ENCODE assay signal across 5 fruit fly cellular contexts in the genomic region with DNA sequence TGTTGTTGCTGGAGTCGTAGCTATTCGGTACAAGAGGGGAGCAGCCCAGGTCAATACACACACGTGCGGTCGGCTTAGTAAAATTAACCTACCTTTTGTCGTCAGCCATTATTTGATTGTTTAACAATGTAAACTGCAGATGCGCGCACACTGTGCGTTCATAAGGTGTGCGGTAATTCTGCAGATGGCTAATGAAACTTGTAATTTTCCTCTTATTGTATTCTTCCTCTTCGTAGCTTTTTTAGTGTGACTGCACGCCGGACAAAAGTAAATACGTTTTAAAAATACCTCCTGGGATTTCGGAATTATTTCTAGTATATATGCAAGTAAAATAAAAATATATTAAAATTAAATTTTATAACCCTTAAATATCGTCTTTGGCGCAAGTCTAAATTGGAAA.
TF ChIP-seq lines count a peak whose summit lies in the region.

Gene Prp4k (minus strand): TSS at position 258 of the 400 bp plus-strand sequence.

- peak; percentile 0 for TF ChIP-seq CTCF in whole organism, embryonic (GFP tag; optimal IDR thresholded peaks at IDR 0.05; lab: Kevin White, UChicago)

TF ChIP-seq in whole organism, adult, 20 proteins besides CTCF, POLR2A, EP300 and RAD21:
- peak; percentile 82 for TF ChIP-seq Mnt (GFP tag; optimal IDR thresholded peaks at IDR 0.05; lab: Kevin White, UChicago)
- no peak for TF ChIP-seq CG5204 (GFP tag; optimal IDR thresholded peaks at IDR 0.05; lab: Kevin White, UChicago)
- TF ChIP-seq bab1 (GFP tag; optimal IDR thresholded peaks at IDR 0.05; lab: Kevin White, UChicago): peak; percentile 36

TF ChIP-seq in whole organism, embryonic, 481 proteins besides CTCF, POLR2A, EP300 and RAD21 (continues in another document):
- TF ChIP-seq Med (GFP tag; lab: Kevin White, UChicago) (peak; percentile 70), CG30020 (tag; optimal IDR thresholded peaks at IDR 0.05; lab: Kevin White, UChicago) (peak; percentile 4), shn (GFP tag; optimal IDR thresholded peaks at IDR 0.05; lab: Kevin White, UChicago) (no peak), CG13287 (GFP tag; IDR thresholded peaks at IDR 0.05; lab: Robert Waterston, UW; ENCODE audit: partially characterized antibody) (peak; percentile 44; the same call in 1 of the 2 replicates), CG9797 (GFP tag; optimal IDR thresholded peaks at IDR 0.05; lab: Kevin White, UChicago) (peak; percentile 62), CG4854 (GFP tag; optimal IDR thresholded peaks at IDR 0.05; lab: Kevin White, UChicago) (no peak), Opbp (GFP tag; IDR thresholded peaks at IDR 0.05; lab: Robert Waterston, UW; ENCODE audit: partially characterized antibody) (0 out of 3 replicates have a peak, but pooled peaks have one; percentile 41), Deaf1 (tag; optimal IDR thresholded peaks at IDR 0.05; lab: Kevin White, UChicago) (peak; percentile 58), CG10959 (GFP tag; IDR thresholded peaks at IDR 0.05; lab: Robert Waterston, UW) (no peak), sens-2 (GFP tag; IDR thresholded peaks at IDR 0.05; lab: Robert Waterston, UW) (no peak), Fer1 (GFP tag; optimal IDR thresholded peaks at IDR 0.05; lab: Kevin White, UChicago) (peak; percentile 21), Sox102F (GFP tag; optimal IDR thresholded peaks at IDR 0.05; lab: Kevin White, UChicago) (no peak), CG6175 (GFP tag; IDR thresholded peaks at IDR 0.05; lab: Robert Waterston, UW) (0 out of 3 replicates have a peak, but pooled peaks have one; percentile 11), CG8944 (GFP tag; optimal IDR thresholded peaks at IDR 0.05; lab: Kevin White, UChicago) (no peak), CG17829 (tag; optimal IDR thresholded peaks at IDR 0.05; lab: Kevin White, UChicago) (peak; percentile 19), CG12942 (GFP tag; optimal IDR thresholded peaks at IDR 0.05; lab: Kevin White, UChicago) (no peak), insv (GFP tag; optimal IDR thresholded peaks at IDR 0.05; lab: Kevin White, UChicago) (no peak), MTF-1 (GFP tag; optimal IDR thresholded peaks at IDR 0.05; lab: Kevin White, UChicago; ENCODE audit: borderline replicate concordance) (no peak), Oli (tag; optimal IDR thresholded peaks at IDR 0.05; lab: Kevin White, UChicago) (no peak)

TF ChIP-seq in whole organism, prepupa, 60 proteins besides CTCF, POLR2A, EP300 and RAD21:
- TF ChIP-seq CG3032 (tag; optimal IDR thresholded peaks at IDR 0.05; lab: Kevin White, UChicago): peak; percentile 20
- TF ChIP-seq CG31627 (GFP tag; optimal IDR thresholded peaks at IDR 0.05; lab: Kevin White, UChicago): no peak
- TF ChIP-seq CG15336 (GFP tag; IDR thresholded peaks at IDR 0.05; lab: Robert Waterston, UW): peak; percentile 27; the same call in 1 of the 2 replicates
TF ChIP-seq in whole organism, prepupa: peak in this region for 2.

TF ChIP-seq in whole organism, pupa, 21 proteins besides CTCF, POLR2A, EP300 and RAD21:
- TF ChIP-seq CG4496 (GFP tag; IDR thresholded peaks at IDR 0.05; lab: Robert Waterston, UW): 0 out of 3 replicates have a peak, but pooled peaks have one; percentile 36
- no peak for TF ChIP-seq CG32121 (GFP tag; IDR thresholded peaks at IDR 0.05; lab: Robert Waterston, UW)
- TF ChIP-seq gl (tag; optimal IDR thresholded peaks at IDR 0.05; lab: Kevin White, UChicago): no peak
- peak; percentile 48 for TF ChIP-seq EcR (GFP tag; optimal IDR thresholded peaks at IDR 0.05; lab: Kevin White, UChicago)
- no peak for TF ChIP-seq Pif1B (GFP tag; optimal IDR thresholded peaks at IDR 0.05; lab: Kevin White, UChicago)
- TF ChIP-seq Ets98B (GFP tag; IDR thresholded peaks at IDR 0.05; lab: Robert Waterston, UW): no peak
- no peak for TF ChIP-seq D1 (tag; optimal IDR thresholded peaks at IDR 0.05; lab: Kevin White, UChicago)
- TF ChIP-seq CG13204 (GFP tag; optimal IDR thresholded peaks at IDR 0.05; lab: Kevin White, UChicago): no peak

TF ChIP-seq in whole organism, wandering third instar larva, 38 proteins besides CTCF, POLR2A, EP300 and RAD21:
- TF ChIP-seq CG9705 (GFP tag; optimal IDR thresholded peaks at IDR 0.05; lab: Kevin White, UChicago) (no peak), Jra (GFP tag; optimal IDR thresholded peaks at IDR 0.05; lab: Kevin White, UChicago) (no peak), CrebA (GFP tag; optimal IDR thresholded peaks at IDR 0.05; lab: Kevin White, UChicago; ENCODE audit: borderline replicate concordance) (no peak), h (GFP tag; optimal IDR thresholded peaks at IDR 0.05; lab: Kevin White, UChicago) (no peak), Hr83 (GFP tag; optimal IDR thresholded peaks at IDR 0.05; lab: Kevin White, UChicago; ENCODE audit: poor library complexity, severe bottlenecking) (no peak), N (GFP tag; optimal IDR thresholded peaks at IDR 0.05; lab: Kevin White, UChicago) (no peak), psq (GFP tag; optimal IDR thresholded peaks at IDR 0.05; lab: Kevin White, UChicago) (peak; percentile 21), Hr78 (GFP tag; optimal IDR thresholded peaks at IDR 0.05; lab: Kevin White, UChicago) (no peak), fru (GFP tag; optimal IDR thresholded peaks at IDR 0.05; lab: Kevin White, UChicago) (no peak), sage (GFP tag; optimal IDR thresholded peaks at IDR 0.05; lab: Kevin White, UChicago) (no peak), Rel (GFP tag; optimal IDR thresholded peaks at IDR 0.05; lab: Kevin White, UChicago) (no peak), Rel (tag; optimal IDR thresholded peaks at IDR 0.05; lab: Kevin White, UChicago) (peak; percentile 30)
